In the genomic region with DNA sequence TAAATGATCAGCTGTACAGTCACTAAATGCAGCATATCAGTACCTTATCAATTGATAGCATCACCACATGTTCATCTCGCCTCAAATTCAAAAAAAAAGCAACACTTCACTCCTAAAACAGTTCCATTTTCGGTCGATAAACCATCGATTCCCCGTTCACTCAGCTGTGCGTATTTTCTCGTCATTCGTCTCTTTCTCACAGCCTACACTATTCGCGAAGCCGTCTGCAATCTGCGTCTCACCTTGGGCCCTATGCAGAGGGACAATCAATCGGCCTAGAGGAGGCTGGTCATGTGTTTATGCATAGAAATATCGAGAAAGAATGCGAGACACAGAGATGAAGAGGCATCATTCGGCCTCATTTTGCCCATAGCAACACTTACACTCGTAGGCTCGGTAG, we compare ENCODE assay signal across 2 worm cellular contexts.
TF ChIP-seq lines count a peak whose summit lies in the region.

No protein-coding gene starts in this region.

TF ChIP-seq in whole organism, L4 larva, 104 proteins besides CTCF, POLR2A, EP300 and RAD21 (continued from another document):
- TF ChIP-seq egl-43 (GFP tag; IDR thresholded peaks at IDR 0.05; lab: Robert Waterston, UW) (peak; percentile 71), unc-39 (tag; optimal IDR thresholded peaks at IDR 0.05; lab: Kevin White, UChicago) (no peak), ztf-7 (tag; optimal IDR thresholded peaks at IDR 0.05; lab: Kevin White, UChicago) (peak; percentile 90), zfp-2 (tag; optimal IDR thresholded peaks at IDR 0.05; lab: Kevin White, UChicago) (no peak), ceh-28 (tag; optimal IDR thresholded peaks at IDR 0.05; lab: Kevin White, UChicago) (peak; percentile 85), spr-3 (GFP tag; optimal IDR thresholded peaks at IDR 0.05; lab: Kevin White, UChicago) (no peak), nhr-6 (tag; optimal IDR thresholded peaks at IDR 0.05; lab: Kevin White, UChicago) (peak; percentile 66), ceh-62 (tag; optimal IDR thresholded peaks at IDR 0.05; lab: Kevin White, UChicago) (no peak), nhr-41 (GFP tag; IDR thresholded peaks at IDR 0.05; lab: Robert Waterston, UW) (peak; percentile 20; the same call in 1 of the 2 replicates), D1046.2 (GFP tag; IDR thresholded peaks at IDR 0.05; lab: Robert Waterston, UW) (no peak; the same call in 1 of the 2 replicates), nhr-10 (tag; optimal IDR thresholded peaks at IDR 0.05; lab: Kevin White, UChicago) (peak; percentile 93), unc-62 (GFP tag; optimal IDR thresholded peaks at IDR 0.05 in 1 of 2; lab: Kevin White, UChicago) (no peak), unc-62 (tag; optimal IDR thresholded peaks at IDR 0.05; lab: Kevin White, UChicago) (no peak), lin-29 (GFP tag; IDR thresholded peaks at IDR 0.05; lab: Robert Waterston, UW) (no peak), lir-3 (tag; optimal IDR thresholded peaks at IDR 0.05; lab: Kevin White, UChicago) (no peak), aly-2 (tag; optimal IDR thresholded peaks at IDR 0.05; lab: Kevin White, UChicago) (no peak), snpc-1.2 (GFP tag; IDR thresholded peaks at IDR 0.05; lab: Robert Waterston, UW) (no peak), daf-16 (GFP tag; optimal IDR thresholded peaks at IDR 0.05; lab: Kevin White, UChicago) (peak; percentile 58 to 67), daf-16 (tag; optimal IDR thresholded peaks at IDR 0.05; lab: Kevin White, UChicago) (peak; percentile 93), F49E8.2 (tag; optimal IDR thresholded peaks at IDR 0.05; lab: Kevin White, UChicago; ENCODE audit: borderline replicate concordance) (no peak), ctbp-1 (GFP tag; IDR thresholded peaks at IDR 0.05; lab: Robert Waterston, UW) (peak; percentile 26; the same call in 1 of the 2 replicates), unc-130 (GFP tag; optimal IDR thresholded peaks at IDR 0.05; lab: Kevin White, UChicago) (peak; percentile 22), nhr-111 (GFP tag; optimal IDR thresholded peaks at IDR 0.05; lab: Kevin White, UChicago) (peak; percentile 24), F10B5.3 (tag; optimal IDR thresholded peaks at IDR 0.05; lab: Kevin White, UChicago) (peak; percentile 42), zip-2 (tag; optimal IDR thresholded peaks at IDR 0.05; lab: Kevin White, UChicago) (peak; percentile 65), mdt-29 (GFP tag; IDR thresholded peaks at IDR 0.05; lab: Robert Waterston, UW) (peak; percentile 88), rbr-2 (tag; optimal IDR thresholded peaks at IDR 0.05; lab: Kevin White, UChicago) (peak; percentile 83), ztf-11 (tag; optimal IDR thresholded peaks at IDR 0.05; lab: Kevin White, UChicago) (no peak), lin-13 (GFP tag; optimal IDR thresholded peaks at IDR 0.05; lab: Kevin White, UChicago) (peak; percentile 85), daf-19 (GFP tag; conservative IDR thresholded peaks at IDR 0.05; lab: Robert Waterston, UW) (no peak), dve-1 (tag; optimal IDR thresholded peaks at IDR 0.05; lab: Kevin White, UChicago; ENCODE audit: insufficient read depth) (peak; percentile 96), nhr-77 (tag; optimal IDR thresholded peaks at IDR 0.05; lab: Kevin White, UChicago) (peak; percentile 79), mxl-3 (GFP tag; optimal IDR thresholded peaks at IDR 0.05; lab: Kevin White, UChicago) (peak; percentile 91), tra-1 (GFP tag; IDR thresholded peaks at IDR 0.05; lab: Robert Waterston, UW) (peak; percentile 84; the same call in 1 of the 2 replicates), T26A8.4 (GFP tag; IDR thresholded peaks at IDR 0.05; lab: Robert Waterston, UW) (peak; percentile 90), ceh-44 (GFP tag; IDR thresholded peaks at IDR 0.05; lab: Robert Waterston, UW) (no peak), fkh-10 (GFP tag; optimal IDR thresholded peaks at IDR 0.05; lab: Kevin White, UChicago) (no peak), lin-1 (GFP tag; IDR thresholded peaks at IDR 0.05; lab: Robert Waterston, UW) (peak; percentile 48; the same call in 1 of the 2 replicates), arid-1 (GFP tag; conservative IDR thresholded peaks at IDR 0.05; lab: Robert Waterston, UW) (no peak), nhr-237 (tag; optimal IDR thresholded peaks at IDR 0.05; lab: Kevin White, UChicago) (no peak), aha-1 (tag; lab: Kevin White, UChicago) (peak; percentile 95), F26F4.8 (GFP tag; conservative IDR thresholded peaks at IDR 0.05; lab: Robert Waterston, UW) (no peak), daf-12 (tag; optimal IDR thresholded peaks at IDR 0.05; lab: Kevin White, UChicago) (no peak), zfp-3 (GFP tag; conservative IDR thresholded peaks at IDR 0.05; lab: Robert Waterston, UW) (peak; percentile 76), mep-1 (tag; optimal IDR thresholded peaks at IDR 0.05; lab: Kevin White, UChicago) (peak; percentile 94), nhr-42 (GFP tag; IDR thresholded peaks at IDR 0.05; lab: Robert Waterston, UW) (peak; percentile 66; the same call in 1 of the 2 replicates), nhr-28 (tag; optimal IDR thresholded peaks at IDR 0.05; lab: Kevin White, UChicago) (peak; percentile 89), pha-4 (GFP tag; IDR thresholded peaks at IDR 0.05; lab: Robert Waterston, UW) (peak; percentile 57; the same call in 1 of the 2 replicates), pha-4 (tag; optimal IDR thresholded peaks at IDR 0.05; lab: Kevin White, UChicago) (no peak), madf-5 (GFP tag; IDR thresholded peaks at IDR 0.05; lab: Robert Waterston, UW) (no peak), ceh-20 (GFP tag; IDR thresholded peaks at IDR 0.05; lab: Robert Waterston, UW) (peak; percentile 73)

TF ChIP-seq in whole organism, late embryonic, 69 proteins besides CTCF, POLR2A, EP300 and RAD21 (continued from another document):
- TF ChIP-seq ceh-48 (tag; optimal IDR thresholded peaks at IDR 0.05; lab: Kevin White, UChicago), result peak; percentile 79
- no peak for TF ChIP-seq ceh-30 (tag; optimal IDR thresholded peaks at IDR 0.05; lab: Kevin White, UChicago)
- TF ChIP-seq pha-2 (tag; optimal IDR thresholded peaks at IDR 0.05; lab: Kevin White, UChicago), result no peak
- TF ChIP-seq npax-4 (tag; optimal IDR thresholded peaks at IDR 0.05; lab: Kevin White, UChicago), result no peak
- no peak for TF ChIP-seq sox-4 (tag; optimal IDR thresholded peaks at IDR 0.05; lab: Kevin White, UChicago)
- TF ChIP-seq unc-86 (tag; optimal IDR thresholded peaks at IDR 0.05; lab: Kevin White, UChicago), result no peak
- no peak for TF ChIP-seq Y22D7AL.16 (tag; optimal IDR thresholded peaks at IDR 0.05; lab: Kevin White, UChicago)
